Worm (Caenorhabditis elegans) whole organism, mixed stage, embryonic: ENCODE measurements around the gene C50C3.12.

Source experiments
- M03D4.4 ChIP-seq: sonication (generic microtip); optimal IDR thresholded peaks from 2 replicates; lab custom pipeline; 2017; ENCODE audit warnings: mild to moderate bottlenecking, missing genetic modification characterization, missing compliant biosample characterization
- blmp-1 ChIP-seq: fragments of 150-350 bp; optimal IDR thresholded peaks from 2 replicates; lab custom pipeline; 2014; ENCODE audit warnings: missing biosample characterization, missing genetic modification characterization
- ceh-39 ChIP-seq: fragments of 150-350 bp; optimal IDR thresholded peaks from 2 replicates; lab custom pipeline; 2014; ENCODE audit warnings: missing biosample characterization, missing genetic modification characterization
- ceh-43 ChIP-seq: fragments of 200-800 bp; sonication (Bioruptor generic); optimal IDR thresholded peaks from 2 replicates; lab custom pipeline; 2018; ENCODE audit warnings: mild to moderate bottlenecking, missing genetic modification characterization, moderate library complexity, missing compliant biosample characterization
- ceh-83 ChIP-seq: fragments of 200-800 bp; sonication (Bioruptor generic); optimal IDR thresholded peaks from 2 replicates; lab custom pipeline; 2018; ENCODE audit warnings: mild to moderate bottlenecking, missing genetic modification characterization, missing compliant biosample characterization
- ces-1 ChIP-seq: fragments of 150-350 bp; optimal IDR thresholded peaks from 2 replicates; lab custom pipeline; 2014; ENCODE audit warnings: missing biosample characterization, missing genetic modification reagents, missing genetic modification characterization
- cnd-1 ChIP-seq: fragments of 200-800 bp; sonication (Bioruptor generic); optimal IDR thresholded peaks from 2 replicates; lab custom pipeline; 2018; ENCODE audit warnings: mild to moderate bottlenecking, missing genetic modification characterization, missing compliant biosample characterization
- drap-1 ChIP-seq: fragments of 200-800 bp; sonication (Bioruptor generic); optimal IDR thresholded peaks from 3 replicates; lab custom pipeline; 2018; ENCODE audit warnings: mild to moderate bottlenecking, missing genetic modification characterization, missing compliant biosample characterization
- elt-1 ChIP-seq: sonication (generic microtip); optimal IDR thresholded peaks from 2 replicates; lab custom pipeline; 2017; ENCODE audit warnings: missing genetic modification characterization, mild to moderate bottlenecking, missing compliant biosample characterization, antibody characterized with exemption, moderate library complexity, borderline replicate concordance; ENCODE audit not compliant: insufficient read depth
- elt-3 ChIP-seq: fragments of 150-350 bp; optimal IDR thresholded peaks from 2 replicates; lab custom pipeline; 2014; ENCODE audit warnings: missing biosample characterization, missing genetic modification characterization
- ham-2 ChIP-seq: fragments of 200-800 bp; sonication (Bioruptor generic); optimal IDR thresholded peaks from 2 replicates; lab custom pipeline; 2018; ENCODE audit warnings: mild to moderate bottlenecking, missing genetic modification characterization, missing compliant biosample characterization
- hlh-1 ChIP-seq: fragments of 150-350 bp; optimal IDR thresholded peaks from 2 replicates; lab custom pipeline; 2014; ENCODE audit warnings: missing biosample characterization, missing genetic modification reagents, missing genetic modification characterization
- lin-13 ChIP-seq: fragments of 150-350 bp; optimal IDR thresholded peaks from 2 replicates; lab custom pipeline; 2014; ENCODE audit warnings: missing biosample characterization, missing genetic modification characterization
- lin-32 ChIP-seq: fragments of 200-800 bp; sonication (Bioruptor generic); optimal IDR thresholded peaks from 2 replicates; lab custom pipeline; 2018; ENCODE audit warnings: mild to moderate bottlenecking, missing genetic modification characterization, missing compliant biosample characterization
- lsy-2 ChIP-seq: fragments of 150-350 bp; optimal IDR thresholded peaks from 2 replicates; lab custom pipeline; 2014; ENCODE audit warnings: missing biosample characterization, missing genetic modification characterization
- mab-5 ChIP-seq: fragments of 150-350 bp; optimal IDR thresholded peaks from 2 replicates; lab custom pipeline; 2014; ENCODE audit warnings: missing biosample characterization, missing genetic modification characterization
- mep-1 ChIP-seq: fragments of 150-350 bp; optimal IDR thresholded peaks from 2 replicates; lab custom pipeline; 2017; ENCODE audit warnings: missing biosample characterization, missing genetic modification reagents, missing genetic modification characterization, inconsistent platforms
- mls-2 ChIP-seq: sonication (generic microtip); optimal IDR thresholded peaks from 2 replicates; lab custom pipeline; 2016; ENCODE audit warnings: mild to moderate bottlenecking, missing genetic modification characterization, moderate library complexity, missing compliant biosample characterization
- nhr-12 ChIP-seq: fragments of 150-350 bp; optimal IDR thresholded peaks from 2 replicates; lab custom pipeline; 2014; ENCODE audit warnings: missing biosample characterization, missing genetic modification characterization
- nhr-2 ChIP-seq: fragments of 150-350 bp; optimal IDR thresholded peaks from 2 replicates; lab custom pipeline; 2014; ENCODE audit warnings: missing biosample characterization, missing genetic modification characterization
- nhr-237 ChIP-seq: fragments of 150-350 bp; optimal IDR thresholded peaks from 2 replicates; lab custom pipeline; 2014; ENCODE audit warnings: missing biosample characterization, missing genetic modification characterization
- nhr-28 ChIP-seq: fragments of 150-350 bp; optimal IDR thresholded peaks from 2 replicates; lab custom pipeline; 2014; ENCODE audit warnings: missing biosample characterization, missing genetic modification characterization
- nhr-76 ChIP-seq: sonication (generic microtip); optimal IDR thresholded peaks from 2 replicates; lab custom pipeline; 2017; ENCODE audit warnings: missing biosample characterization, missing genetic modification characterization
- sem-2 ChIP-seq: fragments of 200-800 bp; sonication (Bioruptor generic); optimal IDR thresholded peaks from 2 replicates; lab custom pipeline; 2018; ENCODE audit warnings: mild to moderate bottlenecking, missing genetic modification characterization, missing compliant biosample characterization
- snpc-4 ChIP-seq: fragments of 150-350 bp; optimal IDR thresholded peaks from 2 replicates; lab custom pipeline; 2014; ENCODE audit warnings: missing biosample characterization, missing genetic modification characterization
- sptf-1 ChIP-seq: sonication (generic microtip); optimal IDR thresholded peaks from 2 replicates; lab custom pipeline; 2017; ENCODE audit warnings: mild to moderate bottlenecking, missing genetic modification characterization, moderate library complexity, missing compliant biosample characterization
- unc-39 ChIP-seq: fragments of 150-350 bp; optimal IDR thresholded peaks from 2 replicates; lab custom pipeline; 2014; ENCODE audit warnings: missing biosample characterization, missing genetic modification characterization
- zip-8 ChIP-seq: fragments of 150-350 bp; optimal IDR thresholded peaks from 2 replicates; lab custom pipeline; 2014; ENCODE audit warnings: missing biosample characterization, missing genetic modification characterization

C50C3.12 gene

ce11 chrIII:8142217-8142616 lies 34.1 kb upstream of the C50C3.12 start:
- no peak for TF ChIP-seq M03D4.4
- no peak for TF ChIP-seq blmp-1 (tag; lab: Kevin White, UChicago)
- TF ChIP-seq nhr-12 (tag; lab: Kevin White, UChicago) = no peak

ce11 chrIII:8144574-8145065 lies 31.7 kb upstream of the C50C3.12 start, which contains the start of the genes C14B9.8 and mrpl-18:
TSS of gene C14B9.8 (minus strand) at chrIII:8144629.
TSS of gene mrpl-18 (plus strand) at chrIII:8145015.
- TF ChIP-seq zip-8 (tag; lab: Kevin White, UChicago) (no peak), lin-32 (no peak), nhr-237 (tag; lab: Kevin White, UChicago) (peak; percentile 38), sem-2 (GFP tag; lab: Kevin White, UChicago) (no peak), mab-5 (tag; lab: Kevin White, UChicago) (peak; percentile 19), ceh-43 (no peak), nhr-28 (tag; lab: Kevin White, UChicago) (no peak), ceh-83 (GFP tag; lab: Kevin White, UChicago) (no peak), elt-1 (tag; lab: Kevin White, UChicago) (no peak), ceh-39 (no peak), nhr-76 (tag; lab: Kevin White, UChicago) (no peak), lsy-2 (peak; percentile 43), ces-1 (GFP tag; lab: Kevin White, UChicago) (no peak), ham-2 (GFP tag; lab: Kevin White, UChicago) (no peak), unc-39 (tag; lab: Kevin White, UChicago) (no peak), mls-2 (tag; lab: Kevin White, UChicago) (no peak)

ce11 chrIII:8145971-8146370 lies 30.4 kb upstream of the C50C3.12 start:
- TF ChIP-seq snpc-4 (tag; lab: Kevin White, UChicago) (no peak), elt-3 (no peak), ceh-83 (GFP tag; lab: Kevin White, UChicago) (no peak), hlh-1 (no peak), mep-1 (tag; lab: Kevin White, UChicago) (no peak), nhr-76 (tag; lab: Kevin White, UChicago) (no peak), sptf-1 (tag; lab: Kevin White, UChicago) (no peak)

ce11 chrIII:8148751-8149150 lies 27.6 kb upstream of the C50C3.12 start, which contains the start of gene D2007.2:
TSS of gene D2007.2 (plus strand) at chrIII:8148963.
- TF ChIP-seq nhr-12 (tag; lab: Kevin White, UChicago) = no peak
- TF ChIP-seq cnd-1 (tag; lab: Kevin White, UChicago) = no peak

ce11 chrIII:8154423-8154822 lies 21.9 kb upstream of the C50C3.12 start:
- TF ChIP-seq sptf-1 (tag; lab: Kevin White, UChicago) (no peak), sem-2 (GFP tag; lab: Kevin White, UChicago) (no peak), mab-5 (tag; lab: Kevin White, UChicago) (no peak), nhr-28 (tag; lab: Kevin White, UChicago) (no peak), elt-3 (no peak)
- TF ChIP-seq, all 35 proteins: peak for 0

ce11 chrIII:8155166-8155565 lies 21.2 kb upstream of the C50C3.12 start, which contains the start of gene D2007.1:
TSS of gene D2007.1 (plus strand) at chrIII:8155466.
- no peak for TF ChIP-seq unc-39 (tag; lab: Kevin White, UChicago)
- TF ChIP-seq snpc-4 (tag; lab: Kevin White, UChicago) = no peak
- no peak for TF ChIP-seq lin-13 (tag; lab: Kevin White, UChicago)
- TF ChIP-seq M03D4.4 = no peak
- TF ChIP-seq blmp-1 (tag; lab: Kevin White, UChicago) = no peak
- no peak for TF ChIP-seq mep-1 (tag; lab: Kevin White, UChicago)
- TF ChIP-seq hlh-1 = no peak
- TF ChIP-seq ham-2 (GFP tag; lab: Kevin White, UChicago) = no peak
- no peak for TF ChIP-seq sem-2 (GFP tag; lab: Kevin White, UChicago)
- no peak for TF ChIP-seq nhr-28 (tag; lab: Kevin White, UChicago)
- TF ChIP-seq lsy-2 = no peak
- no peak for TF ChIP-seq mls-2 (tag; lab: Kevin White, UChicago)
- no peak for TF ChIP-seq ceh-39
- no peak for TF ChIP-seq nhr-12 (tag; lab: Kevin White, UChicago)
- no peak for TF ChIP-seq nhr-2 (tag; lab: Kevin White, UChicago)
- TF ChIP-seq lin-32 = no peak
- no peak for TF ChIP-seq ces-1 (GFP tag; lab: Kevin White, UChicago)
- no peak for TF ChIP-seq drap-1 (GFP tag; lab: Kevin White, UChicago)
- no peak for TF ChIP-seq ceh-83 (GFP tag; lab: Kevin White, UChicago)
